Worm (Caenorhabditis elegans): Measurements from ENCODE around the gene F19D8.2.

ce11 chrX:13833448-13833847 lies 779 bp upstream of the F19D8.2 start:
- TF ChIP-seq dmd-4 (tag; optimal IDR thresholded peaks at IDR 0.05; ENCODE audit: borderline replicate concordance) (no peak), fkh-6 (tag; optimal IDR thresholded peaks at IDR 0.05) (no peak), pha-4 (tag; optimal IDR thresholded peaks at IDR 0.05) (no peak), ama-1 (optimal IDR thresholded peaks at IDR 0.05) (no peak), nhr-11 (tag; optimal IDR thresholded peaks at IDR 0.05) (no peak), fkh-10 (GFP tag; optimal IDR thresholded peaks at IDR 0.05) (no peak)
